Fruit fly (Drosophila melanogaster): ENCODE measurements around the gene CG31301.
A peak's percentile ranks its signal among the peaks of the same experiment; 100 is the strongest.

Gene CG31301

DNA sequence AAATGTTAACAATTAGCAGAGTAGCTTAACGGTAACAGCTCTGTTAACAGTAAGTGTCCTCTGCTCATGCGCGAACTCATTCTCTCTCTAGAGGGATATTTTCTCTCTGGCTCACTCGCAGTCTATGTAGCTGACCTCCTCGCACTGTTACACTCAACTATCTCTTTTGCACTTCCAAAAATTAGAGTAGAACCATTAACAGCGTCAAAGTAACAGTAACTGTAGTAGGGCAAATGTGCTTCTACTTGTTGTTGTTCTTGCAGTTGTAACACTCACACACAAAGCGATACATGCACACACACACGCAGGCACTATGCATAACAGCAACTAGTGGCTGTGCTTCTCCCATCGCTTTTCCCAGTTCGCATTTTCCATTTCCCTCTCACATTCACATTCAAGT lies 33.1 kb downstream of the CG31301 start (continued):
- TF ChIP-seq kni (GFP tag; optimal IDR thresholded peaks at IDR 0.05) (peak; percentile 47), ewg (GFP tag; optimal IDR thresholded peaks at IDR 0.05) (peak; percentile 93), Bgb (GFP tag; IDR thresholded peaks at IDR 0.05; ENCODE audit: partially characterized antibody) (no peak), CG5180 (GFP tag; optimal IDR thresholded peaks at IDR 0.05) (peak; percentile 17), CG1832 (GFP tag; optimal IDR thresholded peaks at IDR 0.05) (peak; percentile 69), CG9727 (GFP tag; optimal IDR thresholded peaks at IDR 0.05) (no peak), stwl (tag; optimal IDR thresholded peaks at IDR 0.05) (peak; percentile 48), sens (GFP tag) (peak; percentile 52), CG4360 (GFP tag; IDR thresholded peaks at IDR 0.05) (peak; percentile 75), Med (GFP tag) (peak; percentile 52), CG2129 (GFP tag; IDR thresholded peaks at IDR 0.05; ENCODE audit: partially characterized antibody) (no peak)

DNA sequence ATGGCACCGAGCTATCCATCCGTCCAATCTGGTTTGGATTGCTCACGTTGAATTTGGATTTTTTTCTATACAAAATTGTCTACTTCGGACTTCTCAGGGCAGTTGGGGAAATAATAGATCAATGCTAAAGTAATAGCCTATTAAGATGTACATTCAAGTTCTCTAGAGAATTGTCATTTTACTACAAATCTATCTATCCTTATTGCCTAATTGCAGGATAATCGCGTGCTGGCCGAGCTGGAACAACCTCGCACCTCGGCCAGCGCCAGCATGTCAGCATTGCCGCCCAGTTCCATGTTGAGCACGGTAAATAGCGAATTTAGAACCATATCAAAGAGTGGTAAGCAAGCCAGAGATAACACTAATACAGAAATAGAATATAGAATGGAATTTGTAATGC lies 36.8 kb downstream of the CG31301 start, which contains the start of gene h-cup:
Gene h-cup (minus strand): TSS at position 101 of the 400 bp plus-strand sequence.
- TF ChIP-seq CG17385 (GFP tag; optimal IDR thresholded peaks at IDR 0.05) (no peak), NK7.1 (GFP tag; optimal IDR thresholded peaks at IDR 0.05) (no peak), sr (GFP tag; IDR thresholded peaks at IDR 0.05) (no peak), Aef1 (GFP tag; IDR thresholded peaks at IDR 0.05) (no peak), CG7963 (GFP tag; IDR thresholded peaks at IDR 0.05; ENCODE audit: partially characterized antibody) (no peak), vfl (GFP tag; optimal IDR thresholded peaks at IDR 0.05) (no peak), Antp (GFP tag; optimal IDR thresholded peaks at IDR 0.05) (no peak), CG4617 (GFP tag; optimal IDR thresholded peaks at IDR 0.05; ENCODE audit: borderline replicate concordance) (no peak), CG4404 (GFP tag; IDR thresholded peaks at IDR 0.05) (no peak), oc (tag; optimal IDR thresholded peaks at IDR 0.05) (no peak), CG34376 (GFP tag; optimal IDR thresholded peaks at IDR 0.05) (no peak), CG8281 (tag; optimal IDR thresholded peaks at IDR 0.05) (no peak), h (optimal IDR thresholded peaks at IDR 0.05) (no peak), CG1647 (GFP tag; optimal IDR thresholded peaks at IDR 0.05) (no peak)

dm6 chr3R:15393206-15393805 lies 47.3 kb downstream of the CG31301 start:
- no peak for TF ChIP-seq C15 (GFP tag; IDR thresholded peaks at IDR 0.05)
- peak; percentile 86 for TF ChIP-seq Hr39 (optimal IDR thresholded peaks at IDR 0.05)
- no peak for TF ChIP-seq CG4328 (GFP tag; optimal IDR thresholded peaks at IDR 0.05)
- 0 out of 2 replicates have a peak, but pooled peaks have one; percentile 8 for TF ChIP-seq ro (GFP tag; IDR thresholded peaks at IDR 0.05)
- TF ChIP-seq luna (GFP tag; optimal IDR thresholded peaks at IDR 0.05): no peak
- TF ChIP-seq dan (GFP tag; IDR thresholded peaks at IDR 0.05): 0 out of 2 replicates have a peak, but pooled peaks have one; percentile 22
- TF ChIP-seq lov (optimal IDR thresholded peaks at IDR 0.05): no peak
- no peak for TF ChIP-seq lov (GFP tag; IDR thresholded peaks at IDR 0.05)
- TF ChIP-seq CG3065 (GFP tag; optimal IDR thresholded peaks at IDR 0.05): no peak
- no peak for TF ChIP-seq MTF-1 (GFP tag; optimal IDR thresholded peaks at IDR 0.05; ENCODE audit: borderline replicate concordance)
- TF ChIP-seq mam (GFP tag; optimal IDR thresholded peaks at IDR 0.05): no peak
- no peak for TF ChIP-seq kah (GFP tag; optimal IDR thresholded peaks at IDR 0.05)
- TF ChIP-seq CG12391 (tag; optimal IDR thresholded peaks at IDR 0.05): no peak
- no peak for TF ChIP-seq gem (tag; optimal IDR thresholded peaks at IDR 0.05)
- no peak for TF ChIP-seq pnt (GFP tag; optimal IDR thresholded peaks at IDR 0.05)
- TF ChIP-seq CG10654 (GFP tag; optimal IDR thresholded peaks at IDR 0.05): no peak
- no peak for TF ChIP-seq Med (GFP tag)
- no peak for TF ChIP-seq CG17568 (GFP tag; optimal IDR thresholded peaks at IDR 0.05)
- TF ChIP-seq stwl (tag; optimal IDR thresholded peaks at IDR 0.05): no peak
- no peak for TF ChIP-seq Nf-YB (GFP tag; optimal IDR thresholded peaks at IDR 0.05)
- no peak for TF ChIP-seq CG18764 (GFP tag; optimal IDR thresholded peaks at IDR 0.05)
- no peak for TF ChIP-seq CG16813 (GFP tag; IDR thresholded peaks at IDR 0.05; ENCODE audit: partially characterized antibody)
